Fruit fly (Drosophila melanogaster) whole organism: Measurements from ENCODE around the gene CG46339.

Source experiments
- CG8478 ChIP-seq: fragments of >200 bp; optimal IDR thresholded peaks from 2 replicates; lab custom pipeline; 2018; ENCODE audit warnings: inconsistent platforms
- EcR ChIP-seq, 2 experiments: fragments of >200 bp; optimal IDR thresholded peaks; 2 replicates each; lab custom pipeline; 2017; ENCODE audit warnings: missing biosample characterization in 2 of 2, missing genetic modification characterization in 2 of 2, missing genetic modification reagents in 2 of 2
- usp ChIP-seq: fragments of >200 bp; optimal IDR thresholded peaks from 2 replicates; lab custom pipeline; 2017; ENCODE audit warnings: missing biosample characterization, missing genetic modification characterization, mixed read lengths

DNA sequence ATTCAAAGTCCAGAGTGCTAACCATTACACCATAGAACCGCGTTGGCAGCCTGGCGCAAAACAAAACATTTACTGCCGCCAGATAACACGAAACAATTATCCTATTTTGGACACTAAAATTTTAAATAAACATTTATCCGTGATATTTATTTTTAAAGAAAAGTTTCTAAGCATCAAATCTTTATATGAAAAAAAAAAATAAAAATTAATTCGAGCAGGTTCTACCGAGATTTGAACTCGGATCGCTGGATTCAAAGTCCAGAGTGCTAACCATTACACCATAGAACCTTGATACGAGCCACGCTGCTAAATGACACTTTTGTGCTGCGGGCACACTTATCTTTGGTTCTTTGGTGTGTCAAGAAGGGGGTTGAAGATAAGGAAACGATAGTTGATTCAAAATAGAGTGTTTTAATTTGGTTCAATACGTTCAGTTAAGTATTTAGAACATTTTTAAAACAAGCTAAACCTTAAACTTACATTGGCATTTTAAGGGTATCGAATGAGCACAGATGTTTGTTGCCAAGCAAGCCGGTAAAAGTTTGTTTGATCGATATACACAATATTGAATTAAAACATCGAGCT, 31.8 kb downstream of the CG46339 start, which contains the start of gene Spag1:
- TF ChIP-seq EcR (GFP tag; optimal IDR thresholded peaks at IDR 0.05; lab: Kevin White, UChicago) (no peak), usp (no peak), CG8478 (lab: Kevin White, UChicago) (no peak)
